Fruit fly (Drosophila melanogaster): ENCODE measurements around the gene Cyp4d8.
A peak's percentile ranks its signal among the peaks of the same experiment; 100 is the strongest.

The Cyp4d8 gene

dm6 chr3L:7529081-7530021, 33.4 kb upstream of the Cyp4d8 start (continued):
- TF ChIP-seq CG3163 (GFP tag; optimal IDR thresholded peaks at IDR 0.05): no peak
- TF ChIP-seq ranshi (GFP tag; IDR thresholded peaks at IDR 0.05): no peak
- TF ChIP-seq pb (GFP tag; optimal IDR thresholded peaks at IDR 0.05): no peak
- TF ChIP-seq Hmx (GFP tag; optimal IDR thresholded peaks at IDR 0.05): no peak
- peak; percentile 17 for TF ChIP-seq CG12155 (GFP tag; optimal IDR thresholded peaks at IDR 0.05)
- no peak for TF ChIP-seq Optix (GFP tag; IDR thresholded peaks at IDR 0.05)
- TF ChIP-seq CG10462 (GFP tag; optimal IDR thresholded peaks at IDR 0.05): no peak
- no peak for TF ChIP-seq bbx (GFP tag; IDR thresholded peaks at IDR 0.05; ENCODE audit: partially characterized antibody)
- TF ChIP-seq ash1 (GFP tag; optimal IDR thresholded peaks at IDR 0.05): no peak
- TF ChIP-seq D19A (tag; optimal IDR thresholded peaks at IDR 0.05): no peak
- TF ChIP-seq CG1792 (GFP tag; optimal IDR thresholded peaks at IDR 0.05): no peak
- TF ChIP-seq salm (tag; optimal IDR thresholded peaks at IDR 0.05): no peak
- TF ChIP-seq ems (GFP tag; optimal IDR thresholded peaks at IDR 0.05): no peak
- TF ChIP-seq CG10565 (GFP tag; optimal IDR thresholded peaks at IDR 0.05): no peak
- TF ChIP-seq CG16779 (GFP tag; IDR thresholded peaks at IDR 0.05): 0 out of 2 replicates have a peak, but pooled peaks have one; percentile 6
- TF ChIP-seq CG14710 (tag; optimal IDR thresholded peaks at IDR 0.05): no peak
- TF ChIP-seq CG8944 (GFP tag; optimal IDR thresholded peaks at IDR 0.05): no peak
- no peak for TF ChIP-seq ap (GFP tag; IDR thresholded peaks at IDR 0.05)
- no peak for TF ChIP-seq CG1233 (GFP tag; optimal IDR thresholded peaks at IDR 0.05)
- no peak for TF ChIP-seq CG5245 (GFP tag; optimal IDR thresholded peaks at IDR 0.05)
- TF ChIP-seq phol (tag; optimal IDR thresholded peaks at IDR 0.05): peak; percentile 2
- no peak for TF ChIP-seq insv (GFP tag; optimal IDR thresholded peaks at IDR 0.05)
- TF ChIP-seq dm (GFP tag; optimal IDR thresholded peaks at IDR 0.05): no peak
- no peak for TF ChIP-seq CG4820 (GFP tag; optimal IDR thresholded peaks at IDR 0.05)
- TF ChIP-seq zfh1 (GFP tag; IDR thresholded peaks at IDR 0.05): no peak
- no peak for TF ChIP-seq Dref (GFP tag; IDR thresholded peaks at IDR 0.05)
- no peak for TF ChIP-seq CG12744 (GFP tag; optimal IDR thresholded peaks at IDR 0.05)
- TF ChIP-seq Gsc (GFP tag; IDR thresholded peaks at IDR 0.05): no peak
- TF ChIP-seq tin (GFP tag; optimal IDR thresholded peaks at IDR 0.05): no peak
- TF ChIP-seq CG14050 (GFP tag; IDR thresholded peaks at IDR 0.05): no peak
- peak; percentile 28 for TF ChIP-seq CG6813 (GFP tag; optimal IDR thresholded peaks at IDR 0.05)
- peak; percentile 48 for TF ChIP-seq CG2120 (GFP tag; optimal IDR thresholded peaks at IDR 0.05)
- no peak for TF ChIP-seq ro (GFP tag; IDR thresholded peaks at IDR 0.05)
- TF ChIP-seq H15 (GFP tag; IDR thresholded peaks at IDR 0.05): 0 out of 3 replicates have a peak, but pooled peaks have one; percentile 18
- TF ChIP-seq Mad (GFP tag; optimal IDR thresholded peaks at IDR 0.05): no peak
- no peak for TF ChIP-seq CG9609 (GFP tag; optimal IDR thresholded peaks at IDR 0.05)
- TF ChIP-seq Chrac-16 (GFP tag; optimal IDR thresholded peaks at IDR 0.05): no peak
- TF ChIP-seq CG6272 (GFP tag; IDR thresholded peaks at IDR 0.05): no peak
- TF ChIP-seq so (GFP tag; IDR thresholded peaks at IDR 0.05): no peak
- no peak for TF ChIP-seq CG33213 (GFP tag; optimal IDR thresholded peaks at IDR 0.05)
- TF ChIP-seq CG1647 (GFP tag; optimal IDR thresholded peaks at IDR 0.05): no peak
- TF ChIP-seq vvl (GFP tag; IDR thresholded peaks at IDR 0.05): peak; percentile 12; the same call in 1 of the 2 replicates
- TF ChIP-seq CG1832 (GFP tag; optimal IDR thresholded peaks at IDR 0.05): peak; percentile 15
- peak; percentile 68 for TF ChIP-seq sqz (GFP tag; optimal IDR thresholded peaks at IDR 0.05)
- TF ChIP-seq CG2678 (tag; optimal IDR thresholded peaks at IDR 0.05): no peak
- TF ChIP-seq CG17829 (tag; optimal IDR thresholded peaks at IDR 0.05): no peak
- no peak for TF ChIP-seq dmrt99B (tag; optimal IDR thresholded peaks at IDR 0.05)
- TF ChIP-seq ham (GFP tag; IDR thresholded peaks at IDR 0.05): no peak
- no peak for TF ChIP-seq gcm2 (GFP tag; optimal IDR thresholded peaks at IDR 0.05)
- TF ChIP-seq HLH4C (GFP tag; IDR thresholded peaks at IDR 0.05; ENCODE audit: partially characterized antibody): 0 out of 3 replicates have a peak, but pooled peaks have one; percentile 29
